Fruit fly (Drosophila melanogaster): Measurements from ENCODE around the gene CG32706.

Gene CG32706

dm6 chrX:9067754-9068477 is 19.0 kb upstream of the CG32706 start, which contains the start of gene CG15365 (continued):
- no peak for TF ChIP-seq CG16779 (tag; optimal IDR thresholded peaks at IDR 0.05)
- TF ChIP-seq fkh (GFP tag; optimal IDR thresholded peaks at IDR 0.05), result no peak
- TF ChIP-seq CG11762 (GFP tag; optimal IDR thresholded peaks at IDR 0.05; ENCODE audit: insufficient read depth), result no peak
- peak; percentile 29; the same call in 1 of the 3 replicates for TF ChIP-seq CG6163 (GFP tag; IDR thresholded peaks at IDR 0.05)
- TF ChIP-seq CG31627 (GFP tag; optimal IDR thresholded peaks at IDR 0.05), result peak; percentile 45
- no peak for TF ChIP-seq CG34406 (GFP tag; optimal IDR thresholded peaks at IDR 0.05)
- peak; percentile 32 for TF ChIP-seq dac (GFP tag; optimal IDR thresholded peaks at IDR 0.05)
- TF ChIP-seq eg (GFP tag; IDR thresholded peaks at IDR 0.05), result peak; percentile 43; the same call in 2 of the 3 replicates
- TF ChIP-seq Ets96B (tag; optimal IDR thresholded peaks at IDR 0.05), result no peak
- TF ChIP-seq acj6 (GFP tag; optimal IDR thresholded peaks at IDR 0.05), result peak; percentile 38
- TF ChIP-seq Eip75B (GFP tag; optimal IDR thresholded peaks at IDR 0.05), result no peak
- no peak for TF ChIP-seq CG8632 (GFP tag; optimal IDR thresholded peaks at IDR 0.05)
- TF ChIP-seq Met (GFP tag; optimal IDR thresholded peaks at IDR 0.05), result peak; percentile 41
- TF ChIP-seq Sox14 (GFP tag; optimal IDR thresholded peaks at IDR 0.05), result no peak
- TF ChIP-seq net (GFP tag; optimal IDR thresholded peaks at IDR 0.05), result no peak
- peak; percentile 20 for TF ChIP-seq CG10631 (GFP tag; optimal IDR thresholded peaks at IDR 0.05)
- peak; percentile 66 for TF ChIP-seq esn (GFP tag; optimal IDR thresholded peaks at IDR 0.05)
- TF ChIP-seq CG32006 (GFP tag; optimal IDR thresholded peaks at IDR 0.05), result peak; percentile 47
- TF ChIP-seq lz (GFP tag; optimal IDR thresholded peaks at IDR 0.05), result peak; percentile 30
- no peak for TF ChIP-seq CG1621 (tag; optimal IDR thresholded peaks at IDR 0.05)
- TF ChIP-seq CG3032 (tag; optimal IDR thresholded peaks at IDR 0.05), result peak; percentile 29
- peak; percentile 40 for TF ChIP-seq achi (GFP tag; optimal IDR thresholded peaks at IDR 0.05)
- peak; percentile 42 for TF ChIP-seq OdsH (GFP tag; optimal IDR thresholded peaks at IDR 0.05)
- TF ChIP-seq CG11294 (GFP tag; IDR thresholded peaks at IDR 0.05), result no peak
- peak; percentile 34 for TF ChIP-seq topi (GFP tag; optimal IDR thresholded peaks at IDR 0.05)
- TF ChIP-seq Lpt (GFP tag; optimal IDR thresholded peaks at IDR 0.05), result no peak
- TF ChIP-seq CG9139 (GFP tag; optimal IDR thresholded peaks at IDR 0.05), result no peak
- no peak for TF ChIP-seq fd85E (GFP tag; optimal IDR thresholded peaks at IDR 0.05)

- TF ChIP-seq CG9139 (GFP tag; optimal IDR thresholded peaks at IDR 0.05) (peak; percentile 61), spab (GFP tag; optimal IDR thresholded peaks at IDR 0.05) (peak; percentile 63), topi (GFP tag; optimal IDR thresholded peaks at IDR 0.05) (peak; percentile 19), net (GFP tag; optimal IDR thresholded peaks at IDR 0.05) (peak; percentile 46), vri (GFP tag; optimal IDR thresholded peaks at IDR 0.05) (no peak), CG6792 (GFP tag; optimal IDR thresholded peaks at IDR 0.05) (peak; percentile 46), eg (GFP tag; IDR thresholded peaks at IDR 0.05) (peak; percentile 85), CG11762 (GFP tag; optimal IDR thresholded peaks at IDR 0.05; ENCODE audit: insufficient read depth) (peak; percentile 6), Lpt (GFP tag; optimal IDR thresholded peaks at IDR 0.05) (peak; percentile 21), Eip75B (GFP tag; optimal IDR thresholded peaks at IDR 0.05) (peak; percentile 56), fkh (GFP tag; optimal IDR thresholded peaks at IDR 0.05) (no peak), Ets96B (tag; optimal IDR thresholded peaks at IDR 0.05) (peak; percentile 78), CG10669 (GFP tag; optimal IDR thresholded peaks at IDR 0.05) (peak; percentile 68), esn (GFP tag; optimal IDR thresholded peaks at IDR 0.05) (peak; percentile 26), Blimp-1 (GFP tag; optimal IDR thresholded peaks at IDR 0.05) (no peak), fd85E (GFP tag; optimal IDR thresholded peaks at IDR 0.05) (no peak), Smox (GFP tag; optimal IDR thresholded peaks at IDR 0.05) (no peak), Hr39 (GFP tag; optimal IDR thresholded peaks at IDR 0.05) (no peak), CG3919 (GFP tag; optimal IDR thresholded peaks at IDR 0.05) (peak; percentile 51), OdsH (GFP tag; optimal IDR thresholded peaks at IDR 0.05) (peak; percentile 62), CG1621 (tag; optimal IDR thresholded peaks at IDR 0.05) (peak; percentile 82), CG6163 (GFP tag; IDR thresholded peaks at IDR 0.05) (peak; percentile 91), Gug (GFP tag; IDR thresholded peaks at IDR 0.05) (peak; percentile 55), svp (GFP tag) (peak; percentile 68), lz (GFP tag; optimal IDR thresholded peaks at IDR 0.05) (peak; percentile 5), Sox15 (GFP tag; optimal IDR thresholded peaks at IDR 0.05) (no peak), cyc (GFP tag; optimal IDR thresholded peaks at IDR 0.05) (no peak), Sox102F (GFP tag; optimal IDR thresholded peaks at IDR 0.05) (no peak), ss (GFP tag; optimal IDR thresholded peaks at IDR 0.05) (peak; percentile 83 to 84), fd59A (GFP tag; optimal IDR thresholded peaks at IDR 0.05) (peak; percentile 68), salr (GFP tag; optimal IDR thresholded peaks at IDR 0.05) (peak in 1 of 2 experiments; percentile 77), CG8319 (GFP tag; optimal IDR thresholded peaks at IDR 0.05) (no peak), Eip78C (GFP tag) (peak; percentile 94), CG8119 (GFP tag; IDR thresholded peaks at IDR 0.05) (peak; percentile 56; the same call in 1 of the 3 replicates), CG10631 (GFP tag; optimal IDR thresholded peaks at IDR 0.05) (peak; percentile 52), CG31627 (GFP tag; optimal IDR thresholded peaks at IDR 0.05) (peak; percentile 33)
Observed at dm6 chrX:9068822-9069221, 18.1 kb upstream of the CG32706 start.

Data from whole organism, prepupa.